Worm (Caenorhabditis elegans) whole organism, L3 larva: ENCODE data around the gene idhg-1.

Experiments
- R02D3.7 ChIP-seq: fragments of 150-350 bp; optimal IDR thresholded peaks from 2 replicates; lab custom pipeline; 2014; ENCODE audit warnings: missing biosample characterization, missing genetic modification characterization
- ZK546.5 ChIP-seq: sonication (generic microtip); optimal IDR thresholded peaks from 2 replicates; lab custom pipeline; 2017; ENCODE audit warnings: missing biosample characterization, missing genetic modification characterization
- aly-2 ChIP-seq: fragments of 150-350 bp; optimal IDR thresholded peaks from 2 replicates; lab custom pipeline; 2014; ENCODE audit warnings: missing biosample characterization, missing genetic modification characterization
- ama-1 ChIP-seq: fragments of 150-350 bp; optimal IDR thresholded peaks from 2 replicates; lab custom pipeline; 2018
- ceh-16 ChIP-seq: sonication (generic microtip); optimal IDR thresholded peaks from 2 replicates; lab custom pipeline; 2017; ENCODE audit warnings: missing biosample characterization, missing genetic modification characterization
- ceh-82 ChIP-seq: fragments of 150-350 bp; optimal IDR thresholded peaks from 2 replicates; lab custom pipeline; 2014; ENCODE audit warnings: missing biosample characterization, missing genetic modification characterization
- ceh-9 ChIP-seq: sonication (generic microtip); optimal IDR thresholded peaks from 2 replicates; lab custom pipeline; 2018; ENCODE audit warnings: missing biosample characterization, missing genetic modification characterization
- daf-12 ChIP-seq: fragments of 150-350 bp; optimal IDR thresholded peaks from 2 replicates; lab custom pipeline; 2014; ENCODE audit warnings: missing biosample characterization, missing genetic modification reagents, missing genetic modification characterization
- egl-5 ChIP-seq: fragments of 150-350 bp; optimal IDR thresholded peaks from 2 replicates; lab custom pipeline; 2017; ENCODE audit warnings: missing biosample characterization, missing genetic modification reagents, missing genetic modification characterization, inconsistent platforms
- elt-1 ChIP-seq: fragments of 150-350 bp; optimal IDR thresholded peaks from 2 replicates; lab custom pipeline; 2014; ENCODE audit warnings: missing biosample characterization, missing genetic modification characterization
- elt-2 ChIP-seq: sonication (generic microtip); optimal IDR thresholded peaks from 2 replicates; lab custom pipeline; 2016; ENCODE audit warnings: missing genetic modification reagents, mild to moderate bottlenecking, missing genetic modification characterization, missing compliant biosample characterization
- elt-3 ChIP-seq, 3 experiments: fragments of 150-350 bp in 1 of 3; sonication (generic microtip) in 2 of 3; optimal IDR thresholded peaks; 2 replicates in 2 of 3; 4 replicates in 1 of 3; lab custom pipeline; 2014 to 2017; ENCODE audit warnings: missing biosample characterization in 3 of 3, missing genetic modification characterization in 3 of 3
- fkh-10 ChIP-seq: sonication (generic microtip); optimal IDR thresholded peaks from 2 replicates; lab custom pipeline; 2017; ENCODE audit warnings: missing biosample characterization, missing genetic modification reagents, missing genetic modification characterization
- fkh-2 ChIP-seq: fragments of 150-350 bp; optimal IDR thresholded peaks from 2 replicates; lab custom pipeline; 2014; ENCODE audit warnings: missing biosample characterization, missing genetic modification reagents, missing genetic modification characterization
- fos-1 ChIP-seq: fragments of 150-350 bp; optimal IDR thresholded peaks from 2 replicates; lab custom pipeline; 2014; ENCODE audit warnings: missing biosample characterization, missing genetic modification characterization
- hmg-11 ChIP-seq: sonication (generic microtip); optimal IDR thresholded peaks from 2 replicates; lab custom pipeline; 2016; ENCODE audit warnings: missing genetic modification characterization, missing compliant biosample characterization
- jun-1 ChIP-seq: fragments of 150-350 bp; optimal IDR thresholded peaks from 2 replicates; lab custom pipeline; 2014; ENCODE audit warnings: missing biosample characterization, missing genetic modification reagents, missing genetic modification characterization
- lin-15B ChIP-seq: fragments of 150-350 bp; optimal IDR thresholded peaks from 2 replicates; lab custom pipeline; 2014; ENCODE audit warnings: missing biosample characterization, missing genetic modification characterization
- lin-39 ChIP-seq: fragments of 150-350 bp; optimal IDR thresholded peaks from 2 replicates; lab custom pipeline; 2018; ENCODE audit warnings: missing biosample characterization, missing genetic modification reagents, missing genetic modification characterization
- lsy-12 ChIP-seq: sonication (generic microtip); optimal IDR thresholded peaks from 2 replicates; lab custom pipeline; 2016; ENCODE audit warnings: mild to moderate bottlenecking, missing genetic modification characterization, missing compliant biosample characterization
- mdl-1 ChIP-seq: fragments of 150-350 bp; optimal IDR thresholded peaks from 2 replicates; lab custom pipeline; 2014; ENCODE audit warnings: missing biosample characterization, missing genetic modification characterization
- mml-1 ChIP-seq: fragments of 150-350 bp; sonication (generic microtip); optimal IDR thresholded peaks from 3 replicates; lab custom pipeline; 2014; ENCODE audit warnings: missing biosample characterization, missing genetic modification characterization
- nfya-1 ChIP-seq: sonication (generic microtip); optimal IDR thresholded peaks from 2 replicates; lab custom pipeline; 2017; ENCODE audit warnings: missing genetic modification characterization, mild to moderate bottlenecking, missing compliant biosample characterization, antibody characterized with exemption, moderate library complexity; ENCODE audit not compliant: insufficient read depth
- nhr-11 ChIP-seq: fragments of 150-350 bp; optimal IDR thresholded peaks from 2 replicates; lab custom pipeline; 2014; ENCODE audit warnings: missing biosample characterization, missing genetic modification characterization
- nhr-12 ChIP-seq: fragments of 150-350 bp; optimal IDR thresholded peaks from 2 replicates; lab custom pipeline; 2014; ENCODE audit warnings: missing biosample characterization, missing genetic modification characterization
- nhr-23 ChIP-seq: fragments of 150-350 bp; optimal IDR thresholded peaks from 2 replicates; lab custom pipeline; 2014; ENCODE audit warnings: missing biosample characterization, missing genetic modification reagents, missing genetic modification characterization
- nhr-237 ChIP-seq: fragments of 150-350 bp; optimal IDR thresholded peaks from 2 replicates; lab custom pipeline; 2014; ENCODE audit warnings: missing biosample characterization, missing genetic modification characterization
- nhr-25 ChIP-seq: sonication (generic microtip); optimal IDR thresholded peaks from 2 replicates; lab custom pipeline; 2017; ENCODE audit warnings: missing biosample characterization, missing genetic modification characterization
- nhr-28 ChIP-seq: fragments of 150-350 bp; optimal IDR thresholded peaks from 2 replicates; lab custom pipeline; 2014; ENCODE audit warnings: missing biosample characterization, missing genetic modification characterization
- nhr-43 ChIP-seq: sonication (generic microtip); optimal IDR thresholded peaks from 2 replicates; lab custom pipeline; 2016; ENCODE audit warnings: mild to moderate bottlenecking, missing genetic modification characterization, missing compliant biosample characterization; ENCODE audit not compliant: poor library complexity, severe bottlenecking
- nhr-67 ChIP-seq: fragments of 150-350 bp; optimal IDR thresholded peaks from 2 replicates; lab custom pipeline; 2014; ENCODE audit warnings: missing biosample characterization, missing genetic modification characterization
- nhr-76 ChIP-seq: fragments of 150-350 bp; sonication (generic microtip); optimal IDR thresholded peaks from 5 replicates; lab custom pipeline; 2014; ENCODE audit warnings: missing biosample characterization, missing genetic modification characterization
- nhr-77 ChIP-seq: fragments of 150-350 bp; optimal IDR thresholded peaks from 2 replicates; lab custom pipeline; 2014; ENCODE audit warnings: missing biosample characterization, missing genetic modification characterization
- pha-4 ChIP-seq: fragments of 150-350 bp; optimal IDR thresholded peaks from 2 replicates; lab custom pipeline; 2014; ENCODE audit warnings: missing biosample characterization, missing genetic modification reagents, missing genetic modification characterization
- pqm-1 ChIP-seq: fragments of 150-350 bp; optimal IDR thresholded peaks from 2 replicates; lab custom pipeline; 2017; ENCODE audit warnings: missing biosample characterization, missing genetic modification characterization, inconsistent platforms
- skn-1 ChIP-seq: fragments of 150-350 bp; optimal IDR thresholded peaks from 2 replicates; lab custom pipeline; 2014; ENCODE audit warnings: missing biosample characterization, missing genetic modification characterization
- snpc-4 ChIP-seq: fragments of 150-350 bp; optimal IDR thresholded peaks from 2 replicates; lab custom pipeline; 2014; ENCODE audit warnings: missing biosample characterization, missing genetic modification characterization
- tbx-2 ChIP-seq: sonication (generic microtip); optimal IDR thresholded peaks from 2 replicates; lab custom pipeline; 2016; ENCODE audit warnings: mild to moderate bottlenecking, missing genetic modification characterization, missing compliant biosample characterization
- unc-39 ChIP-seq: sonication (generic microtip); optimal IDR thresholded peaks from 4 replicates; lab custom pipeline; 2017; ENCODE audit warnings: missing biosample characterization, missing genetic modification characterization
- unc-62 ChIP-seq: fragments of 150-350 bp; sonication (generic microtip); optimal IDR thresholded peaks from 4 replicates; lab custom pipeline; 2014; ENCODE audit warnings: missing biosample characterization, missing genetic modification reagents, missing genetic modification characterization
- zag-1 ChIP-seq: fragments of 150-350 bp; optimal IDR thresholded peaks from 2 replicates; lab custom pipeline; 2014; ENCODE audit warnings: missing biosample characterization, missing genetic modification characterization
- ztf-11 ChIP-seq: fragments of 150-350 bp; optimal IDR thresholded peaks from 2 replicates; lab custom pipeline; 2014; ENCODE audit warnings: missing biosample characterization, missing genetic modification characterization
- ztf-4 ChIP-seq: fragments of 150-350 bp; optimal IDR thresholded peaks from 2 replicates; lab custom pipeline; 2014; ENCODE audit warnings: missing biosample characterization, missing genetic modification characterization

The idhg-1 gene

DNA sequence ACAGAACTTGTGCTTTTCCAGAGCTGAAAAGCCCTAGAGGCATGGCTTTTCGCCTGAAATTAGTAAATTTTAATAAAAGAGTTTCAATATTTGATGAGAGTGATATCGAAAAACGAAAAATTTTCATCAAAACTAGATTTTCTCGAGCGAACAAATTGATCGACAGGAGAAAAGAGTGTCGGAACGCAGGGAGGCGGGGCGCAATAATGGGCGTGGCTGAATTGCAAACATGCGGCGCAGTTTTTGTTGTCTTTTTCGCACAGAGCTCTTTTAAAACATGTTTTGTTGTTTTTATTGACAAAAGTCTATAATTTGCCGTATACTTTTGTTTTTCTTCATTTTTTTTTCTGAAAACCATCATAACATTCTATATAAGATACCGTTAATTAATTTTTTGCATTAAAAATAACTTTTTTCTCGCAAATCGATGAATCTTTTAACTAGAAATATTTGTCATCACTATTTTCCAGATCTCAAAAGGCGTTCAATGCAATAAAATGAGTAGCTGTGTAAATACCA is 9.8 kb downstream of the idhg-1 start, which contains the start of the genes sel-5 and wdr-48:
TSS of gene sel-5 (minus strand) at position 53 of the 519 bp plus-strand sequence.
TSS of gene wdr-48 (plus strand) at position 469 of the 519 bp plus-strand sequence.
- TF ChIP-seq nfya-1 (tag; lab: Kevin White, UChicago) (peak; percentile 71), nhr-12 (tag; lab: Kevin White, UChicago) (no peak), fos-1 (tag; lab: Kevin White, UChicago) (no peak), lin-15B (tag; lab: Kevin White, UChicago) (peak; percentile 33), hmg-11 (tag; lab: Kevin White, UChicago) (peak; percentile 51), ztf-4 (no peak), lin-39 (tag; lab: Kevin White, UChicago) (peak; percentile 47), nhr-25 (peak; percentile 51), pha-4 (peak; percentile 69)

- no peak for TF ChIP-seq unc-39
- TF ChIP-seq nhr-43 (tag; lab: Kevin White, UChicago): no peak
- no peak for TF ChIP-seq nhr-76 (tag; lab: Kevin White, UChicago)
- no peak for TF ChIP-seq lin-15B (tag; lab: Kevin White, UChicago)
- no peak for TF ChIP-seq ceh-16 (tag; lab: Kevin White, UChicago)
- no peak for TF ChIP-seq egl-5 (tag; lab: Kevin White, UChicago)
- no peak for TF ChIP-seq unc-62 (GFP tag; lab: Kevin White, UChicago)
- TF ChIP-seq elt-2: no peak
- TF ChIP-seq pqm-1 (tag; lab: Kevin White, UChicago): no peak
- no peak for TF ChIP-seq nhr-23 (tag; lab: Kevin White, UChicago)
- no peak for TF ChIP-seq daf-12 (tag; lab: Kevin White, UChicago)
- TF ChIP-seq nhr-77: no peak
- no peak for TF ChIP-seq jun-1 (tag; lab: Kevin White, UChicago)
- TF ChIP-seq ceh-9 (tag; lab: Kevin White, UChicago): no peak
- TF ChIP-seq mdl-1 (tag; lab: Kevin White, UChicago): no peak
- TF ChIP-seq elt-3 (tag; optimal IDR thresholded peaks at IDR 0.05; lab: Kevin White, UChicago): no peak
- no peak for TF ChIP-seq fkh-10
Measured at ce11 chrIII:4581495-4581894, 12.9 kb downstream of the idhg-1 start, which contains the start of gene F35G12.12. F35G12.12 (plus strand) TSS chrIII:4581795.

DNA sequence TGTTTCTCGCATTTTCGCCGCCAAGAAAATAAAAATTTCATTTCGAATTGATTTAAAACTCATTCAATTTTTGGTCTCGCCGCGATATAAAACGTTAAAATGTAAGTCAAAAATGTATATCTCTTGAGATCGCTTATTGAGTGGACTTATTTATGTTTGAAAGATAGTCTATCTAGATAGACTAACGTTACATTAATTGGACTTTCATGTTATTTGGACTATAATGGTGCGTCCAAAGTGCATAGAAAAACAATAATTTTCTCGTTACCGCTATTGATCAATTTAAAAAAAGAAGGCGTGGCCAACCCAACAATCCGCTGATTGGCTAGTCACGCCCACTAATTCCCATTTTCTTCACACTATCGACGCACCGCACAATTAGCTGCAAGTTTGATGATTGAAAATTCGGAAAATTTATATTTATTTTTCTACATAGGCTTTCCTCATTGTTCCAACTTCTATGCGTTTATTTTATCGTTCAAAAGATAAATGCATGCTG is 15.5 kb downstream of the idhg-1 start, which contains the start of gene F35G12.5:
TSS of gene F35G12.5 (plus strand) at position 51 of the 499 bp plus-strand sequence.
- TF ChIP-seq jun-1 (tag; lab: Kevin White, UChicago) (no peak), nfya-1 (tag; lab: Kevin White, UChicago) (peak; percentile 97)

DNA sequence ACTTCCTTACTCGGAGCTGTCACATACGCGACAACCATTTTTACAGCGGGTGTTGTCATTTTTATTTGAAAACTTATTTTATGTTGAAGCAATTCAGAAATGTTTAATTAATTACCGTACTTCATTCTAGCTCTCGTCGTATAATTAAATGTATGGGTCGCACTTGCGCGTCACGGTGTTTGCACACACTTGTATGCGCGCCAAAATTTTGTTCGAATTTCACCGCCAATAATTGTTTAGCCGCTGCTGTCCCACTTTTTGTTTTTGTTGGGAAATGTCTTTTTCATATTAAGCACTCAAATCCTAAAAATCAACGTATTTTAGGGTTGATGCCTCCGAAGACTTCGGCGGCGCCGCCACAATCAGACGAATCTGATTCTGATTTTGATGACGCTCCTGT is 18.6 kb downstream of the idhg-1 start, which contains the start of the genes F35G12.7 and smc-4:
TSS of gene F35G12.7 (minus strand) at position 154 of the 400 bp plus-strand sequence.
TSS of gene smc-4 (plus strand) at position 325 of the 400 bp plus-strand sequence.
- TF ChIP-seq pha-4: peak; percentile 73
- TF ChIP-seq ceh-16 (tag; lab: Kevin White, UChicago): no peak
- no peak for TF ChIP-seq nhr-43 (tag; lab: Kevin White, UChicago)
- no peak for TF ChIP-seq nhr-77
- no peak for TF ChIP-seq ceh-82 (tag; lab: Kevin White, UChicago)
- TF ChIP-seq nfya-1 (tag; lab: Kevin White, UChicago): peak; percentile 90
- TF ChIP-seq nhr-28 (tag; lab: Kevin White, UChicago): no peak
- TF ChIP-seq ztf-4: no peak
- no peak for TF ChIP-seq R02D3.7 (tag; lab: Kevin White, UChicago)
- no peak for TF ChIP-seq mdl-1 (tag; lab: Kevin White, UChicago)
- no peak for TF ChIP-seq ztf-11 (tag; lab: Kevin White, UChicago)
- no peak for TF ChIP-seq aly-2 (tag; lab: Kevin White, UChicago)
- no peak for TF ChIP-seq mml-1 (tag; lab: Kevin White, UChicago)
- TF ChIP-seq snpc-4: no peak
- TF ChIP-seq fkh-10: no peak
- peak; percentile 25 for TF ChIP-seq elt-2
- TF ChIP-seq hmg-11 (tag; lab: Kevin White, UChicago): no peak
- no peak for TF ChIP-seq unc-62 (GFP tag; lab: Kevin White, UChicago)
- no peak for TF ChIP-seq lsy-12 (tag; lab: Kevin White, UChicago)
- no peak for TF ChIP-seq elt-3 (tag; optimal IDR thresholded peaks at IDR 0.05; lab: Kevin White, UChicago)
- no peak for TF ChIP-seq skn-1 (tag; lab: Kevin White, UChicago)
- no peak for TF ChIP-seq fos-1 (tag; lab: Kevin White, UChicago)
- TF ChIP-seq zag-1: no peak
- no peak for TF ChIP-seq ama-1
- TF ChIP-seq nhr-76 (tag; lab: Kevin White, UChicago): no peak
- no peak for TF ChIP-seq nhr-11 (tag; lab: Kevin White, UChicago)
- no peak for TF ChIP-seq lin-39 (tag; lab: Kevin White, UChicago)
- TF ChIP-seq egl-5 (tag; lab: Kevin White, UChicago): no peak
- no peak for TF ChIP-seq unc-39
- TF ChIP-seq nhr-67 (tag; lab: Kevin White, UChicago): no peak
- TF ChIP-seq nhr-237 (tag; lab: Kevin White, UChicago): no peak
- peak; percentile 26 for TF ChIP-seq lin-15B (tag; lab: Kevin White, UChicago)
- no peak for TF ChIP-seq elt-1 (tag; lab: Kevin White, UChicago)
- TF ChIP-seq ZK546.5: no peak
- TF ChIP-seq nhr-23 (tag; lab: Kevin White, UChicago): peak; percentile 73
- no peak for TF ChIP-seq fkh-2 (tag; lab: Kevin White, UChicago)
- TF ChIP-seq nhr-25: peak; percentile 32
- TF ChIP-seq tbx-2 (tag; lab: Kevin White, UChicago): no peak
